Worm (Caenorhabditis elegans): ENCODE measurements around the gene rga-1.
A peak's percentile ranks its signal among the peaks of the same experiment; 100 is the strongest.

rga-1 gene

ce11 chrII:11476410-11476809 is 11.7 kb downstream of the rga-1 start, which contains the start of gene W02B12.16:
Gene W02B12.16, minus strand, starts transcription at chrII:11476510.
- TF ChIP-seq T22C8.4 (GFP tag; IDR thresholded peaks at IDR 0.05): no peak
- TF ChIP-seq flt-1 (GFP tag; IDR thresholded peaks at IDR 0.05): no peak
- TF ChIP-seq klf-2 (GFP tag; conservative IDR thresholded peaks at IDR 0.05): no peak
- no peak for TF ChIP-seq cog-1 (tag; optimal IDR thresholded peaks at IDR 0.05)
- TF ChIP-seq ztf-29 (GFP tag; IDR thresholded peaks at IDR 0.05): no peak
- TF ChIP-seq ztf-23 (GFP tag; IDR thresholded peaks at IDR 0.05): no peak
- TF ChIP-seq ref-1 (GFP tag; conservative IDR thresholded peaks at IDR 0.05): no peak
- TF ChIP-seq med-1 (GFP tag; optimal IDR thresholded peaks at IDR 0.05; ENCODE audit: insufficient read depth): no peak
- TF ChIP-seq tab-1 (GFP tag; IDR thresholded peaks at IDR 0.05): no peak

ce11 chrII:11479076-11479475 is 14.4 kb downstream of the rga-1 start, which contains the start of gene W02B12.12:
Gene W02B12.12, minus strand, starts transcription at chrII:11479176.
- TF ChIP-seq cog-1 (tag; optimal IDR thresholded peaks at IDR 0.05) (no peak), T22C8.4 (GFP tag; IDR thresholded peaks at IDR 0.05) (no peak), ztf-29 (GFP tag; IDR thresholded peaks at IDR 0.05) (no peak), klf-2 (GFP tag; conservative IDR thresholded peaks at IDR 0.05) (no peak), flt-1 (GFP tag; IDR thresholded peaks at IDR 0.05) (no peak), tab-1 (GFP tag; IDR thresholded peaks at IDR 0.05) (no peak), ztf-23 (GFP tag; IDR thresholded peaks at IDR 0.05) (no peak), med-1 (GFP tag; optimal IDR thresholded peaks at IDR 0.05; ENCODE audit: insufficient read depth) (no peak), ref-1 (GFP tag; conservative IDR thresholded peaks at IDR 0.05) (no peak)

- TF ChIP-seq flt-1 (GFP tag; IDR thresholded peaks at IDR 0.05) (peak; percentile 98), med-1 (GFP tag; optimal IDR thresholded peaks at IDR 0.05; ENCODE audit: insufficient read depth) (peak; percentile 85), ref-1 (GFP tag; conservative IDR thresholded peaks at IDR 0.05) (peak; percentile 94), ztf-23 (GFP tag; IDR thresholded peaks at IDR 0.05) (peak; percentile 96), T22C8.4 (GFP tag; IDR thresholded peaks at IDR 0.05) (peak; percentile 96), tab-1 (GFP tag; IDR thresholded peaks at IDR 0.05) (peak; percentile 99), klf-2 (GFP tag; conservative IDR thresholded peaks at IDR 0.05) (peak; percentile 98), cog-1 (tag; optimal IDR thresholded peaks at IDR 0.05) (peak; percentile 93), ztf-29 (GFP tag; IDR thresholded peaks at IDR 0.05) (peak; percentile 95)
Observed at ce11 chrII:11484600-11484999, 19.9 kb downstream of the rga-1 start.

ce11 chrII:11485200-11485599 is 20.5 kb downstream of the rga-1 start, which contains the start of gene twk-5:
Gene twk-5, minus strand, starts transcription at chrII:11485300.
- no peak for TF ChIP-seq T22C8.4 (GFP tag; IDR thresholded peaks at IDR 0.05)
- TF ChIP-seq tab-1 (GFP tag; IDR thresholded peaks at IDR 0.05): no peak
- no peak for TF ChIP-seq ztf-29 (GFP tag; IDR thresholded peaks at IDR 0.05)
- no peak for TF ChIP-seq ztf-23 (GFP tag; IDR thresholded peaks at IDR 0.05)

- no peak for TF ChIP-seq med-1 (GFP tag; optimal IDR thresholded peaks at IDR 0.05; ENCODE audit: insufficient read depth)
- TF ChIP-seq flt-1 (GFP tag; IDR thresholded peaks at IDR 0.05): no peak
- no peak for TF ChIP-seq T22C8.4 (GFP tag; IDR thresholded peaks at IDR 0.05)
- TF ChIP-seq tab-1 (GFP tag; IDR thresholded peaks at IDR 0.05): no peak
- TF ChIP-seq klf-2 (GFP tag; conservative IDR thresholded peaks at IDR 0.05): no peak
- TF ChIP-seq cog-1 (tag; optimal IDR thresholded peaks at IDR 0.05): no peak
- TF ChIP-seq ztf-23 (GFP tag; IDR thresholded peaks at IDR 0.05): no peak
- no peak for TF ChIP-seq ref-1 (GFP tag; conservative IDR thresholded peaks at IDR 0.05)
- no peak for TF ChIP-seq ztf-29 (GFP tag; IDR thresholded peaks at IDR 0.05)
Observed at ce11 chrII:11486698-11487234, 22.1 kb downstream of the rga-1 start, which contains the start of gene ttr-18. Gene ttr-18, minus strand, starts transcription at chrII:11486748.

- TF ChIP-seq flt-1 (GFP tag; IDR thresholded peaks at IDR 0.05): no peak
- no peak for TF ChIP-seq klf-2 (GFP tag; conservative IDR thresholded peaks at IDR 0.05)
- TF ChIP-seq tab-1 (GFP tag; IDR thresholded peaks at IDR 0.05): no peak
- TF ChIP-seq ztf-23 (GFP tag; IDR thresholded peaks at IDR 0.05): no peak
- no peak for TF ChIP-seq med-1 (GFP tag; optimal IDR thresholded peaks at IDR 0.05; ENCODE audit: insufficient read depth)
- TF ChIP-seq ztf-29 (GFP tag; IDR thresholded peaks at IDR 0.05): no peak
- no peak for TF ChIP-seq T22C8.4 (GFP tag; IDR thresholded peaks at IDR 0.05)
- TF ChIP-seq cog-1 (tag; optimal IDR thresholded peaks at IDR 0.05): no peak
- TF ChIP-seq ref-1 (GFP tag; conservative IDR thresholded peaks at IDR 0.05): no peak
Observed at ce11 chrII:11487999-11488398, 23.3 kb downstream of the rga-1 start, which contains the start of gene B0334.13. Gene B0334.13, plus strand, starts transcription at chrII:11488299.

- TF ChIP-seq ztf-29 (GFP tag; IDR thresholded peaks at IDR 0.05) (no peak), T22C8.4 (GFP tag; IDR thresholded peaks at IDR 0.05) (no peak), med-1 (GFP tag; optimal IDR thresholded peaks at IDR 0.05; ENCODE audit: insufficient read depth) (no peak), ref-1 (GFP tag; conservative IDR thresholded peaks at IDR 0.05) (no peak), ztf-23 (GFP tag; IDR thresholded peaks at IDR 0.05) (no peak), flt-1 (GFP tag; IDR thresholded peaks at IDR 0.05) (no peak), cog-1 (tag; optimal IDR thresholded peaks at IDR 0.05) (no peak)
Observed at ce11 chrII:11492843-11493242, 28.1 kb downstream of the rga-1 start, which contains the start of gene hacl-1. Gene hacl-1, minus strand, starts transcription at chrII:11492963.

ce11 chrII:11495307-11495706 is 30.6 kb downstream of the rga-1 start, which contains the start of the genes ooc-3 and B0334.4:
Gene ooc-3, minus strand, starts transcription at chrII:11495321.
Gene B0334.4, plus strand, starts transcription at chrII:11495692.
- TF ChIP-seq tab-1 (GFP tag; IDR thresholded peaks at IDR 0.05): no peak
- TF ChIP-seq cog-1 (tag; optimal IDR thresholded peaks at IDR 0.05): no peak
- no peak for TF ChIP-seq ztf-23 (GFP tag; IDR thresholded peaks at IDR 0.05)
- no peak for TF ChIP-seq T22C8.4 (GFP tag; IDR thresholded peaks at IDR 0.05)
- no peak for TF ChIP-seq flt-1 (GFP tag; IDR thresholded peaks at IDR 0.05)
- TF ChIP-seq ref-1 (GFP tag; conservative IDR thresholded peaks at IDR 0.05): no peak
- no peak for TF ChIP-seq klf-2 (GFP tag; conservative IDR thresholded peaks at IDR 0.05)
- no peak for TF ChIP-seq med-1 (GFP tag; optimal IDR thresholded peaks at IDR 0.05; ENCODE audit: insufficient read depth)
- TF ChIP-seq ztf-29 (GFP tag; IDR thresholded peaks at IDR 0.05): no peak

- TF ChIP-seq cog-1 (tag; optimal IDR thresholded peaks at IDR 0.05): no peak
- no peak for TF ChIP-seq ref-1 (GFP tag; conservative IDR thresholded peaks at IDR 0.05)
- no peak for TF ChIP-seq flt-1 (GFP tag; IDR thresholded peaks at IDR 0.05)
- TF ChIP-seq ztf-29 (GFP tag; IDR thresholded peaks at IDR 0.05): no peak
- no peak for TF ChIP-seq tab-1 (GFP tag; IDR thresholded peaks at IDR 0.05)
- no peak for TF ChIP-seq klf-2 (GFP tag; conservative IDR thresholded peaks at IDR 0.05)
- no peak for TF ChIP-seq med-1 (GFP tag; optimal IDR thresholded peaks at IDR 0.05; ENCODE audit: insufficient read depth)
- no peak for TF ChIP-seq ztf-23 (GFP tag; IDR thresholded peaks at IDR 0.05)
- no peak for TF ChIP-seq T22C8.4 (GFP tag; IDR thresholded peaks at IDR 0.05)
Observed at ce11 chrII:11495806-11496205, 31.1 kb downstream of the rga-1 start.
